Worm (Caenorhabditis elegans) whole organism, L1 larva: ENCODE data around the gene Y39H10B.2.

ENCODE experiments used
- dpl-1 ChIP-seq, 3 experiments: fragments of 150-350 bp in 2 of 3; sonication (generic microtip) in 1 of 3; optimal IDR thresholded peaks; 2 replicates each; lab custom pipeline; 2014 to 2017; ENCODE audit warnings: missing biosample characterization in 3 of 3, missing genetic modification characterization in 3 of 3, missing genetic modification reagents in 3 of 3
- lsy-2 ChIP-seq, 2 experiments: fragments of 150-350 bp; optimal IDR thresholded peaks; 2 replicates each; lab custom pipeline; 2014; ENCODE audit warnings: missing biosample characterization in 2 of 2, missing genetic modification characterization in 2 of 2
- mdl-1 ChIP-seq, 2 experiments: fragments of 150-350 bp; optimal IDR thresholded peaks; 2 replicates each; lab custom pipeline; 2014 to 2017; ENCODE audit warnings: missing biosample characterization in 2 of 2, missing genetic modification characterization in 2 of 2, inconsistent platforms in 1 of 2
- nhr-11 ChIP-seq: fragments of 150-350 bp; optimal IDR thresholded peaks from 2 replicates; lab custom pipeline; 2014; ENCODE audit warnings: missing biosample characterization, missing genetic modification characterization
- zip-4 ChIP-seq: fragments of 200-800 bp; sonication (Bioruptor generic); optimal IDR thresholded peaks from 2 replicates; lab custom pipeline; 2018; ENCODE audit warnings: mild to moderate bottlenecking, missing genetic modification characterization, moderate library complexity, missing compliant biosample characterization

- TF ChIP-seq nhr-11 (no peak), mdl-1 (tag; optimal IDR thresholded peaks at IDR 0.05; lab: Kevin White, UChicago) (no peak), lsy-2 (tag; optimal IDR thresholded peaks at IDR 0.05; lab: Kevin White, UChicago) (no peak), dpl-1 (GFP tag; optimal IDR thresholded peaks at IDR 0.05; lab: Kevin White, UChicago) (no peak), zip-4 (GFP tag; lab: Kevin White, UChicago) (no peak)
Observed at ce11 chrV:3659472-3659871, 9.1 kb upstream of the Y39H10B.2 start, which contains the start of gene acr-23.
